Worm (Caenorhabditis elegans) whole organism, mixed stage, embryonic: ENCODE results near the gene nas-6.

Source experiments
- M03D4.4 ChIP-seq: sonication (generic microtip); optimal IDR thresholded peaks from 2 replicates; lab custom pipeline; 2017; ENCODE audit warnings: mild to moderate bottlenecking, missing genetic modification characterization, missing compliant biosample characterization
- blmp-1 ChIP-seq: fragments of 150-350 bp; optimal IDR thresholded peaks from 2 replicates; lab custom pipeline; 2014; ENCODE audit warnings: missing biosample characterization, missing genetic modification characterization
- elt-1 ChIP-seq: sonication (generic microtip); optimal IDR thresholded peaks from 2 replicates; lab custom pipeline; 2017; ENCODE audit warnings: missing genetic modification characterization, mild to moderate bottlenecking, missing compliant biosample characterization, antibody characterized with exemption, moderate library complexity, borderline replicate concordance; ENCODE audit not compliant: insufficient read depth
- elt-3 ChIP-seq: fragments of 150-350 bp; optimal IDR thresholded peaks from 2 replicates; lab custom pipeline; 2014; ENCODE audit warnings: missing biosample characterization, missing genetic modification characterization
- flh-1 ChIP-seq: fragments of 200-800 bp; sonication (Bioruptor generic); optimal IDR thresholded peaks from 2 replicates; lab custom pipeline; 2018; ENCODE audit warnings: mild to moderate bottlenecking, missing genetic modification characterization, moderate library complexity, missing compliant biosample characterization
- hlh-1 ChIP-seq: fragments of 150-350 bp; optimal IDR thresholded peaks from 2 replicates; lab custom pipeline; 2014; ENCODE audit warnings: missing biosample characterization, missing genetic modification reagents, missing genetic modification characterization
- lin-13 ChIP-seq: fragments of 150-350 bp; optimal IDR thresholded peaks from 2 replicates; lab custom pipeline; 2014; ENCODE audit warnings: missing biosample characterization, missing genetic modification characterization
- lsy-2 ChIP-seq: fragments of 150-350 bp; optimal IDR thresholded peaks from 2 replicates; lab custom pipeline; 2014; ENCODE audit warnings: missing biosample characterization, missing genetic modification characterization
- nhr-12 ChIP-seq: fragments of 150-350 bp; optimal IDR thresholded peaks from 2 replicates; lab custom pipeline; 2014; ENCODE audit warnings: missing biosample characterization, missing genetic modification characterization
- nhr-237 ChIP-seq: fragments of 150-350 bp; optimal IDR thresholded peaks from 2 replicates; lab custom pipeline; 2014; ENCODE audit warnings: missing biosample characterization, missing genetic modification characterization
- nhr-76 ChIP-seq: sonication (generic microtip); optimal IDR thresholded peaks from 2 replicates; lab custom pipeline; 2017; ENCODE audit warnings: missing biosample characterization, missing genetic modification characterization
- snpc-4 ChIP-seq: fragments of 150-350 bp; optimal IDR thresholded peaks from 2 replicates; lab custom pipeline; 2014; ENCODE audit warnings: missing biosample characterization, missing genetic modification characterization
- unc-39 ChIP-seq: fragments of 150-350 bp; optimal IDR thresholded peaks from 2 replicates; lab custom pipeline; 2014; ENCODE audit warnings: missing biosample characterization, missing genetic modification characterization
- unc-62 ChIP-seq: fragments of 150-350 bp; optimal IDR thresholded peaks from 2 replicates; lab custom pipeline; 2014; ENCODE audit warnings: missing biosample characterization, missing genetic modification reagents, missing genetic modification characterization

- TF ChIP-seq elt-3, result no peak
- TF ChIP-seq snpc-4 (tag; lab: Kevin White, UChicago), result no peak
- no peak for TF ChIP-seq elt-1 (tag; lab: Kevin White, UChicago)
- no peak for TF ChIP-seq unc-62 (GFP tag; lab: Kevin White, UChicago)
- TF ChIP-seq hlh-1 (tag; lab: Kevin White, UChicago), result no peak
- no peak for TF ChIP-seq M03D4.4
- TF ChIP-seq nhr-12 (tag; lab: Kevin White, UChicago), result no peak
- TF ChIP-seq lsy-2 (tag; lab: Kevin White, UChicago), result no peak
- TF ChIP-seq nhr-237, result no peak
- no peak for TF ChIP-seq flh-1 (GFP tag; lab: Kevin White, UChicago)
- no peak for TF ChIP-seq lin-13 (tag; lab: Kevin White, UChicago)
- no peak for TF ChIP-seq unc-39 (tag; lab: Kevin White, UChicago)
- TF ChIP-seq nhr-76, result no peak
- no peak for TF ChIP-seq blmp-1
Measured at ce11 chrIV:17440417-17440816, 50.2 kb downstream of the nas-6 start, which contains the start of gene F08A7.1.
